Fruit fly (Drosophila melanogaster): ENCODE data around the gene MED7.

DNA sequence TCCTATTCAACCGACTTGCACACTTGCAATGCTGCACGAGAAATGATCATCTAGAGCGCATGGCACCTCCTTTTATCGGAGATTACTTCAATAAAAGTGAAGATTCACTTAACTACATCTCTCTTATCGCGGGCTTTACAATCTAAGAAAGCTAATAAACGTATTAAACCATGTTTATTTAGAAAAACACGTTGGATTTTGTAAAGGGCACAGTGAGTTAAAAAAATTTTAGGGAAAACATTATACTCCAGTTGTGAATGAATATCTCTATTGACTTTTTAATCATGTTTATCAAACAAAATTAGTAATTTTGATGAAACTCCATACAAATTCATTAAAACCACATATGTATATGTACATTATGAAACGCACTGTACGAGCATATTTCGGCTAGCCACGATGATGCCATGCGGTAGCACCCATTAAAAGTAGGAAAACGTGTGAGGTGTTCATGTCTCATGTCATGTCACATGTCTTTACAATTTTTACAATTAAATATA is 1.4 kb downstream of the MED7 start, which contains the start of gene CG31272:
- no peak for TF ChIP-seq CTCF (optimal IDR thresholded peaks at IDR 0.05)
- no peak for TF ChIP-seq CG8478 (optimal IDR thresholded peaks at IDR 0.05)

Measured in S2 (cell line).